Fruit fly (Drosophila melanogaster) Kc167 (cell line): ENCODE data around the gene CG34256.

Experiments used
- Myc ChIP-seq: fragments of >200 bp; optimal IDR thresholded peaks from 2 replicates; lab custom pipeline; 2017; ENCODE audit warnings: missing external identifiers
- Sin3A ChIP-seq: fragments of >200 bp; optimal IDR thresholded peaks from 2 replicates; lab custom pipeline; 2018; ENCODE audit warnings: missing external identifiers
- h ChIP-seq: fragments of >200 bp; optimal IDR thresholded peaks from 3 replicates; lab custom pipeline; 2018; ENCODE audit warnings: missing external identifiers
- insv ChIP-seq: fragments of >200 bp; optimal IDR thresholded peaks from 3 replicates; lab custom pipeline; 2018; ENCODE audit warnings: missing external identifiers
- psq ChIP-seq: fragments of >200 bp; optimal IDR thresholded peaks from 2 replicates; lab custom pipeline; 2017; ENCODE audit warnings: missing external identifiers
- ttk ChIP-seq: sonication (Bioruptor generic); optimal IDR thresholded peaks from 2 replicates; lab custom pipeline; 2017; ENCODE audit warnings: missing external identifiers

Gene CG34256

dm6 chr3L:18989611-18990010 lies at the start of gene CG34256:
Gene CG34256, minus strand, starts transcription at chr3L:18989815.
- no peak for TF ChIP-seq insv (lab: Kevin White, UChicago)
- no peak for TF ChIP-seq psq
- no peak for TF ChIP-seq h (lab: Kevin White, UChicago)
- TF ChIP-seq Myc (lab: Kevin White, UChicago), result no peak
- no peak for TF ChIP-seq Sin3A (lab: Kevin White, UChicago)
- TF ChIP-seq ttk (lab: Kevin White, UChicago), result no peak

dm6 chr3L:19037051-19037450 lies 47.4 kb upstream of the CG34256 start:
- no peak for TF ChIP-seq h (lab: Kevin White, UChicago)
- TF ChIP-seq ttk (lab: Kevin White, UChicago), result no peak
- TF ChIP-seq insv (lab: Kevin White, UChicago), result no peak
- TF ChIP-seq Myc (lab: Kevin White, UChicago), result no peak
- TF ChIP-seq psq, result no peak
- no peak for TF ChIP-seq Sin3A (lab: Kevin White, UChicago)

- TF ChIP-seq psq (no peak), ttk (lab: Kevin White, UChicago) (no peak), Sin3A (lab: Kevin White, UChicago) (no peak), insv (lab: Kevin White, UChicago) (no peak), Myc (lab: Kevin White, UChicago) (no peak), h (lab: Kevin White, UChicago) (no peak)
Observed at dm6 chr3L:19036119-19036518, 46.5 kb upstream of the CG34256 start.

- TF ChIP-seq insv (lab: Kevin White, UChicago) (no peak), Myc (lab: Kevin White, UChicago) (no peak), ttk (lab: Kevin White, UChicago) (no peak), psq (no peak), Sin3A (lab: Kevin White, UChicago) (no peak), h (lab: Kevin White, UChicago) (no peak)
Observed at dm6 chr3L:19035163-19035900, 45.7 kb upstream of the CG34256 start.

- no peak for TF ChIP-seq h (lab: Kevin White, UChicago)
- TF ChIP-seq Sin3A (lab: Kevin White, UChicago), result no peak
- TF ChIP-seq ttk (lab: Kevin White, UChicago), result no peak
- TF ChIP-seq insv (lab: Kevin White, UChicago), result no peak
- no peak for TF ChIP-seq Myc (lab: Kevin White, UChicago)
- TF ChIP-seq psq, result no peak
Observed at dm6 chr3L:19033154-19033811, 43.7 kb upstream of the CG34256 start.

dm6 chr3L:19032676-19033075 lies 43.1 kb upstream of the CG34256 start:
- no peak for TF ChIP-seq Sin3A (lab: Kevin White, UChicago)
- TF ChIP-seq insv (lab: Kevin White, UChicago), result no peak
- TF ChIP-seq ttk (lab: Kevin White, UChicago), result no peak
- no peak for TF ChIP-seq h (lab: Kevin White, UChicago)
- TF ChIP-seq psq, result no peak
- TF ChIP-seq Myc (lab: Kevin White, UChicago), result no peak

- no peak for TF ChIP-seq Myc (lab: Kevin White, UChicago)
- TF ChIP-seq insv (lab: Kevin White, UChicago), result no peak
- no peak for TF ChIP-seq h (lab: Kevin White, UChicago)
- TF ChIP-seq Sin3A (lab: Kevin White, UChicago), result no peak
- TF ChIP-seq ttk (lab: Kevin White, UChicago), result no peak
- no peak for TF ChIP-seq psq
Observed at dm6 chr3L:19031858-19032257, 42.2 kb upstream of the CG34256 start.

- TF ChIP-seq Myc (lab: Kevin White, UChicago) (no peak), ttk (lab: Kevin White, UChicago) (no peak), psq (no peak), Sin3A (lab: Kevin White, UChicago) (no peak), insv (lab: Kevin White, UChicago) (no peak), h (lab: Kevin White, UChicago) (no peak)
Observed at dm6 chr3L:19027172-19027571, 37.6 kb upstream of the CG34256 start.

dm6 chr3L:19024800-19025199 lies 35.2 kb upstream of the CG34256 start:
- TF ChIP-seq h (lab: Kevin White, UChicago) (no peak), insv (lab: Kevin White, UChicago) (no peak), Myc (lab: Kevin White, UChicago) (no peak), Sin3A (lab: Kevin White, UChicago) (no peak), ttk (lab: Kevin White, UChicago) (no peak), psq (no peak)

- TF ChIP-seq Myc (lab: Kevin White, UChicago) (no peak), h (lab: Kevin White, UChicago) (no peak), insv (lab: Kevin White, UChicago) (no peak), ttk (lab: Kevin White, UChicago) (no peak), psq (no peak), Sin3A (lab: Kevin White, UChicago) (no peak)
Observed at dm6 chr3L:19021701-19022100, 32.1 kb upstream of the CG34256 start.

dm6 chr3L:19020467-19020866 lies 30.9 kb upstream of the CG34256 start:
- no peak for TF ChIP-seq psq
- TF ChIP-seq Sin3A (lab: Kevin White, UChicago), result no peak
- TF ChIP-seq ttk (lab: Kevin White, UChicago), result no peak
- TF ChIP-seq insv (lab: Kevin White, UChicago), result no peak
- no peak for TF ChIP-seq Myc (lab: Kevin White, UChicago)
- TF ChIP-seq h (lab: Kevin White, UChicago), result no peak
